Worm (Caenorhabditis elegans): ENCODE results near the gene K08D8.7.

DNA sequence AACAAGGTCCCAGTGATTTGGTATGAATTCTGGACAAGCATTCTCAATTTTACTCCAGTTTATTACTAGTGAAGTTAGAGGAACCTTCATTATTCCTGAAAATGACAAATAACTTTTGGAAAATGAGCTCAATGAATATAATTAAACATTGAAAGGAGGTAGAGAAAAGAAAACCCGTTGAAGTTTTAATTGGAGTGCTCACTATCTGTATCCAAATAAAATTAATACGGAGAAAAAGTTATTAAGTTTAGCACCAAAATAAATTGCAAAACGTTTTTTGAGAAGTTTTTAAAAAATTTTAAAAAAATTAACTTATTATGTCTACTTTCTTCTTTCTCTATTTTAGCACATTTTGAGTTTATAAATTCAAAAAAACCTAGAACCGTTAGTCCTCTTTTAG, 49.9 kb downstream of the K08D8.7 start, which contains the start of gene F55G11.1:
- TF ChIP-seq K11D2.4 (GFP tag; IDR thresholded peaks at IDR 0.05) (no peak), B0035.1 (tag; optimal IDR thresholded peaks at IDR 0.05) (no peak), cebp-2 (GFP tag; IDR thresholded peaks at IDR 0.05) (no peak), lsl-1 (GFP tag; optimal IDR thresholded peaks at IDR 0.05) (no peak)

All from whole organism, young adult.